Fruit fly (Drosophila melanogaster): ENCODE data around the gene JMJD4.

DNA sequence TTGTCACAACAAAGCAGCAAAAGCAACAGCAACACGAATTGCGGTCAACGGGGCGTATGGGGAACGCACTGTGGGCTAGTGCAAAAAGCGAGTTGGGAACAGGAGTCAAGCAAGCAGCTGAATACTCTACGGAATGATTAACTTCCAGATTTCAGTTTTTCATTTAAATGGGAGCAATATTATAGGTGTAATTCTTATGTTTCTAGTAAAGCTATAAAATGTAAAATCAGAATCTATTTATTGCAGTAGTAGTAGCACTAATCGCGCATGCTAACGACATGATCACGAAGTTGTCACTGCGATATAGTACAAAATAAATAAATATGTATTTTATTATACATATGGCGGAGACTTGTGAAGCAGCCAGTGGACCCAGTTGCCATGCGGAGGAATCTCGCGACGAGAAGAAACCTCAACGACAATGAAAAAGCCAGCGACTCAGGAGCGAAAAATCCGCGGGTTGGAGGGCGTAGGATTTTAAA is 12.4 kb downstream of the JMJD4 start:
- TF ChIP-seq CTCF (optimal IDR thresholded peaks at IDR 0.05): no peak
- no peak for TF ChIP-seq CG8478 (optimal IDR thresholded peaks at IDR 0.05)

Measured in S2 (cell line).